Fruit fly (Drosophila melanogaster) Kc167 (cell line): ENCODE data around the gene dsf.

Experiments used
- psq ChIP-seq: fragments of >200 bp; optimal IDR thresholded peaks from 2 replicates; lab custom pipeline; 2017; ENCODE audit warnings: missing external identifiers
- ttk ChIP-seq: sonication (Bioruptor generic); optimal IDR thresholded peaks from 2 replicates; lab custom pipeline; 2017; ENCODE audit warnings: missing external identifiers

DNA sequence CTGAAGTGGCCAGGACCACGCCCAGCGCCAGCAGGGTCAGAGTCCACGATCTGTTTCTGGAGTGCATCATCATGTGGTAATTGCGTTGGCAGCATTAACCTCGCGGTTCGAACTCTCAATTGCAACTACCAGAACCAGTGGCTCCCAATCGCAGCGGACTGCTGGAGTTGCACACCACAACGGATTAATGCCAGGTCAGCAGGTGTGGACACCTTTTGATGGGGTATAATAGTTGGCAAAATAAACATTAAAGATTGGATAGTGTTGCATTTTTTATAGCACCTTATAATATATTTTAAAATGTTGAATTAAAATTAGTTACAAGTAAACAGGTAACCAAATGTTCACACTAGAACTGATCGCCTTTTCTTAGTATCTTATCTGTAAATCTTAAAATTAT lies 38.5 kb downstream of the dsf start:
- TF ChIP-seq ttk = no peak
- TF ChIP-seq psq (lab: Kevin White, UChicago) = no peak
